Fruit fly (Drosophila melanogaster): ENCODE measurements around the gene CG42526.

DNA sequence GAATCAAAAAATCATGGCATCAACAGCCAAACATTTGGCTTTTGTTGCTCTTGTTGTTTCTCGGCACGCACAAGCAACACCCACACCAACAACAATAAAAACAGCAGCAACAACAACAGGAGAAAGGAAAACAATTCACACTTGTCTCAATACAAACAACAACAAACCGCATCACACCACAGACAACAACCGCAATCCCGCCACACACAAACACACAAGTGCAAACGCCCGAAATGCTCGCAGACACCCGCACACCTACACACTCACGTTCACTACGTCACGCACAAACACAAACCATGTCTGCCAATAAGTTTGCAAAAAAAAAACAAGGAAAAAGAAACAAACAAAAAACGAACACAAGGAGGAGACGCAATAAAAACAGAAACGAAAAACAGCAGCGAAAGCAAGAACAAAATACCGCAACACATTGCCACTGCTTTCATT lies 32.6 kb upstream of the CG42526 start:
- TF ChIP-seq Oli (tag; optimal IDR thresholded peaks at IDR 0.05): no peak
- TF ChIP-seq CG1647 (GFP tag; optimal IDR thresholded peaks at IDR 0.05): no peak
- no peak for TF ChIP-seq Gsc (GFP tag; IDR thresholded peaks at IDR 0.05)
- no peak for TF ChIP-seq grau (tag; optimal IDR thresholded peaks at IDR 0.05)
- no peak for TF ChIP-seq CG2712 (tag; optimal IDR thresholded peaks at IDR 0.05)
- no peak for TF ChIP-seq CG6175 (GFP tag; IDR thresholded peaks at IDR 0.05)
- TF ChIP-seq CG34422 (GFP tag; IDR thresholded peaks at IDR 0.05): no peak
- no peak for TF ChIP-seq gsb-n (tag; optimal IDR thresholded peaks at IDR 0.05)
- TF ChIP-seq PHDP (tag; optimal IDR thresholded peaks at IDR 0.05): no peak
- no peak for TF ChIP-seq CG11456 (GFP tag; IDR thresholded peaks at IDR 0.05)
